Fruit fly (Drosophila melanogaster): ENCODE results near the gene CG46280.
A peak's percentile ranks its signal among the peaks of the same experiment; 100 is the strongest.

CG46280 gene

dm6 chr3R:13068022-13068421, 37.6 kb upstream of the CG46280 start (continued):
- peak; percentile 69 for TF ChIP-seq Nf-YC (tag; optimal IDR thresholded peaks at IDR 0.05)
- no peak for TF ChIP-seq ato (GFP tag; IDR thresholded peaks at IDR 0.05; ENCODE audit: partially characterized antibody)
- TF ChIP-seq HHEX (GFP tag; optimal IDR thresholded peaks at IDR 0.05) = peak; percentile 89
- TF ChIP-seq CG17361 (GFP tag; IDR thresholded peaks at IDR 0.05) = peak; percentile 90
- peak; percentile 71 for TF ChIP-seq CG14965 (GFP tag; optimal IDR thresholded peaks at IDR 0.05; ENCODE audit: borderline replicate concordance)
- TF ChIP-seq prd (optimal IDR thresholded peaks at IDR 0.05) = no peak
- no peak for TF ChIP-seq prd (GFP tag; IDR thresholded peaks at IDR 0.05)
- TF ChIP-seq CG13296 (GFP tag; optimal IDR thresholded peaks at IDR 0.05) = peak; percentile 82
- no peak for TF ChIP-seq Hand (GFP tag; optimal IDR thresholded peaks at IDR 0.05)
- peak; percentile 93 for TF ChIP-seq gem (tag; optimal IDR thresholded peaks at IDR 0.05)
- TF ChIP-seq B-H2 (GFP tag; optimal IDR thresholded peaks at IDR 0.05) = no peak
- TF ChIP-seq ranshi (GFP tag; IDR thresholded peaks at IDR 0.05) = peak; percentile 77
- TF ChIP-seq peb (GFP tag; IDR thresholded peaks at IDR 0.05) = peak; percentile 31; the same call in 1 of the 2 replicates
- TF ChIP-seq CG4404 (GFP tag; IDR thresholded peaks at IDR 0.05) = no peak
- TF ChIP-seq Mad (GFP tag; optimal IDR thresholded peaks at IDR 0.05) = peak; percentile 72
- peak; percentile 44 for TF ChIP-seq lmd (GFP tag; IDR thresholded peaks at IDR 0.05)
- TF ChIP-seq pros (GFP tag; optimal IDR thresholded peaks at IDR 0.05) = no peak
- TF ChIP-seq CG34422 (GFP tag; IDR thresholded peaks at IDR 0.05) = 0 out of 3 replicates have a peak, but pooled peaks have one; percentile 21
- no peak for TF ChIP-seq BEAF-32 (GFP tag; optimal IDR thresholded peaks at IDR 0.05)
- TF ChIP-seq bbx (GFP tag; IDR thresholded peaks at IDR 0.05; ENCODE audit: partially characterized antibody) = no peak
- no peak for TF ChIP-seq Adf1 (GFP tag; IDR thresholded peaks at IDR 0.05)
- peak; percentile 34; the same call in 1 of the 3 replicates for TF ChIP-seq CG11695 (GFP tag; IDR thresholded peaks at IDR 0.05)
- TF ChIP-seq HLHmδ (GFP tag; optimal IDR thresholded peaks at IDR 0.05) = peak; percentile 77
- peak; percentile 88 for TF ChIP-seq CG5180 (GFP tag; optimal IDR thresholded peaks at IDR 0.05)
- peak; percentile 47; the same call in 1 of the 2 replicates for TF ChIP-seq sens-2 (GFP tag; IDR thresholded peaks at IDR 0.05)
- peak; percentile 91 for TF ChIP-seq Fer1 (GFP tag; optimal IDR thresholded peaks at IDR 0.05)
- peak; percentile 93 for TF ChIP-seq CG2678 (tag; optimal IDR thresholded peaks at IDR 0.05)
- TF ChIP-seq usp (GFP tag; optimal IDR thresholded peaks at IDR 0.05) = no peak
- TF ChIP-seq Six4 (GFP tag; optimal IDR thresholded peaks at IDR 0.05) = peak; percentile 87
- no peak for TF ChIP-seq CG3847 (GFP tag; IDR thresholded peaks at IDR 0.05)
- TF ChIP-seq dm (GFP tag; optimal IDR thresholded peaks at IDR 0.05) = peak; percentile 1
- peak; percentile 97 for TF ChIP-seq Kr (GFP tag; optimal IDR thresholded peaks at IDR 0.05)
- TF ChIP-seq dmrt99B (tag; optimal IDR thresholded peaks at IDR 0.05) = peak; percentile 89
- TF ChIP-seq CkIIα-i1 (GFP tag; IDR thresholded peaks at IDR 0.05) = no peak
- TF ChIP-seq CG6813 (GFP tag; optimal IDR thresholded peaks at IDR 0.05) = peak; percentile 95
- peak; percentile 71 for TF ChIP-seq CG5953 (GFP tag; IDR thresholded peaks at IDR 0.05)
- TF ChIP-seq Blimp-1 (GFP tag; optimal IDR thresholded peaks at IDR 0.05) = peak; percentile 95
- peak; percentile 71 for TF ChIP-seq pnt (GFP tag; optimal IDR thresholded peaks at IDR 0.05)
- TF ChIP-seq gsb (GFP tag; IDR thresholded peaks at IDR 0.05) = peak; percentile 42; the same call in 1 of the 2 replicates
- TF ChIP-seq nerfin-2 (GFP tag; IDR thresholded peaks at IDR 0.05; ENCODE audit: partially characterized antibody) = no peak
- peak; percentile 95 for TF ChIP-seq CG15011 (GFP tag; optimal IDR thresholded peaks at IDR 0.05)
- no peak for TF ChIP-seq h (optimal IDR thresholded peaks at IDR 0.05)
- no peak for TF ChIP-seq CG32772 (GFP tag; IDR thresholded peaks at IDR 0.05)
- peak; percentile 95 for TF ChIP-seq Spps (tag; optimal IDR thresholded peaks at IDR 0.05)
- TF ChIP-seq crc (GFP tag; optimal IDR thresholded peaks at IDR 0.05) = peak; percentile 62
- TF ChIP-seq NfI (GFP tag; optimal IDR thresholded peaks at IDR 0.05) = peak; percentile 60
- TF ChIP-seq twi (tag; optimal IDR thresholded peaks at IDR 0.05) = no peak
- no peak for TF ChIP-seq gfzf (GFP tag; optimal IDR thresholded peaks at IDR 0.05)
- TF ChIP-seq CG8359 (GFP tag; optimal IDR thresholded peaks at IDR 0.05; ENCODE audit: borderline replicate concordance) = peak; percentile 92
- no peak for TF ChIP-seq rib (GFP tag; IDR thresholded peaks at IDR 0.05)
- TF ChIP-seq CG4360 (GFP tag; IDR thresholded peaks at IDR 0.05) = peak; percentile 49; the same call in 1 of the 2 replicates

All from whole organism, embryonic.